Fruit fly (Drosophila melanogaster) whole organism, embryonic: ENCODE measurements around the gene CG46464.

Source experiments
- Adf1 ChIP-seq: fragments of 200-800 bp; sonication (Bioruptor generic); IDR thresholded peaks from 2 replicates; pipeline ENCODE4 v1.3.6; 2022; ENCODE audit warnings: missing biosample characterization, missing genetic modification characterization
- Bgb ChIP-seq: fragments of 200-800 bp; sonication (Bioruptor generic); IDR thresholded peaks from 2 replicates; pipeline ENCODE4 v1.3.6; 2022; ENCODE audit warnings: missing biosample characterization, missing genetic modification characterization; ENCODE audit not compliant: partially characterized antibody
- CG11085 ChIP-seq: fragments of 200-800 bp; sonication (Bioruptor generic); IDR thresholded peaks from 2 replicates; pipeline ENCODE4 v1.3.6; 2022; ENCODE audit warnings: missing biosample characterization, missing genetic modification characterization
- CG12104 ChIP-seq: fragments of 200-800 bp; sonication (Bioruptor generic); optimal IDR thresholded peaks from 3 replicates; lab custom pipeline; 2016; ENCODE audit warnings: missing biosample characterization, missing genetic modification characterization
- CG2199 ChIP-seq: fragments of 200-800 bp; sonication (Bioruptor generic); IDR thresholded peaks from 3 replicates; pipeline ENCODE4 v1.3.6; 2022; ENCODE audit warnings: missing biosample characterization, missing genetic modification characterization
- CG31224 ChIP-seq: fragments of 200-800 bp; sonication (Bioruptor generic); IDR thresholded peaks from 2 replicates; pipeline ENCODE4 v1.3.6; 2022; ENCODE audit warnings: missing biosample characterization, missing genetic modification characterization
- CG43689 ChIP-seq: fragments of 200-800 bp; sonication (Bioruptor generic); IDR thresholded peaks from 2 replicates; pipeline ENCODE4 v1.3.6; 2022; ENCODE audit warnings: missing biosample characterization, missing genetic modification characterization
- CG4617 ChIP-seq: fragments of 200-800 bp; sonication (Bioruptor generic); optimal IDR thresholded peaks from 3 replicates; lab custom pipeline; 2016; ENCODE audit warnings: missing biosample characterization, missing genetic modification characterization, borderline replicate concordance
- CG4854 ChIP-seq: fragments of 200-800 bp; sonication (Bioruptor generic); optimal IDR thresholded peaks from 2 replicates; lab custom pipeline; 2016; ENCODE audit warnings: missing biosample characterization, missing genetic modification characterization, inconsistent platforms
- CG6654 ChIP-seq: fragments of 200-800 bp; sonication (Bioruptor generic); optimal IDR thresholded peaks from 2 replicates; lab custom pipeline; 2017; ENCODE audit warnings: missing biosample characterization, mild to moderate bottlenecking, missing genetic modification characterization
- CG6854 ChIP-seq: fragments of 200-800 bp; sonication (Bioruptor generic); optimal IDR thresholded peaks from 3 replicates; lab custom pipeline; 2017; ENCODE audit warnings: missing biosample characterization, mild to moderate bottlenecking, missing genetic modification characterization
- CG7987 ChIP-seq: fragments of 200-800 bp; sonication (Bioruptor generic); optimal IDR thresholded peaks from 2 replicates; lab custom pipeline; 2018; ENCODE audit warnings: missing biosample characterization, mild to moderate bottlenecking, missing genetic modification characterization, moderate library complexity
- CG9437 ChIP-seq: fragments of 200-800 bp; sonication (Bioruptor generic); optimal IDR thresholded peaks from 2 replicates; lab custom pipeline; 2018; ENCODE audit warnings: missing biosample characterization, mild to moderate bottlenecking, missing genetic modification characterization
- CTCF ChIP-seq: fragments of 200-800 bp; sonication (Bioruptor generic); optimal IDR thresholded peaks from 2 replicates; lab custom pipeline; 2017; ENCODE audit warnings: missing biosample characterization, mild to moderate bottlenecking, missing genetic modification characterization, moderate library complexity
- Dip3 ChIP-seq: fragments of 200-800 bp; sonication (Bioruptor generic); optimal IDR thresholded peaks from 3 replicates; lab custom pipeline; 2016; ENCODE audit warnings: missing biosample characterization, missing genetic modification characterization
- Dp ChIP-seq: fragments of 200-800 bp; sonication (Bioruptor generic); optimal IDR thresholded peaks from 2 replicates; lab custom pipeline; 2018; ENCODE audit warnings: missing biosample characterization, mild to moderate bottlenecking, missing genetic modification characterization, moderate library complexity
- Dref ChIP-seq: fragments of 200-800 bp; sonication (Bioruptor generic); IDR thresholded peaks from 2 replicates; pipeline ENCODE4 v1.3.6; 2022; ENCODE audit warnings: missing biosample characterization, missing genetic modification characterization
- E2f2 ChIP-seq: fragments of 200-800 bp; sonication (Bioruptor generic); IDR thresholded peaks from 2 replicates; pipeline ENCODE4 v1.3.6; 2022; ENCODE audit warnings: missing biosample characterization, missing genetic modification characterization
- Lhr ChIP-seq: fragments of 200-800 bp; sonication (Bioruptor generic); optimal IDR thresholded peaks from 3 replicates; lab custom pipeline; 2017; ENCODE audit warnings: mild to moderate bottlenecking, missing biosample characterization, missing genetic modification reagents, missing genetic modification characterization
- Med ChIP-seq: fragments of 200-800 bp; sonication (Bioruptor generic); peaks from one replicate; lab custom pipeline; 2016; ENCODE audit warnings: missing biosample characterization, missing genetic modification characterization, mild to moderate bottlenecking, inconsistent platforms, moderate library complexity
- NfI ChIP-seq: fragments of 200-800 bp; sonication (Bioruptor generic); optimal IDR thresholded peaks from 3 replicates; lab custom pipeline; 2018; ENCODE audit warnings: missing biosample characterization, mild to moderate bottlenecking, missing genetic modification characterization, moderate library complexity
- Pdp1 ChIP-seq, 2 experiments: fragments of 200-800 bp; sonication (Bioruptor generic); optimal IDR thresholded peaks; 3 replicates each; lab custom pipeline; 2016; ENCODE audit warnings: missing biosample characterization in 2 of 2, missing genetic modification characterization in 2 of 2, mild to moderate bottlenecking in 1 of 2, moderate library complexity in 1 of 2
- ara ChIP-seq: fragments of 200-800 bp; sonication (Bioruptor generic); IDR thresholded peaks from 2 replicates; pipeline ENCODE4 v1.3.6; 2022; ENCODE audit warnings: missing biosample characterization, missing genetic modification characterization
- bab2 ChIP-seq: fragments of 200-800 bp; sonication (Bioruptor generic); optimal IDR thresholded peaks from 2 replicates; lab custom pipeline; 2016; ENCODE audit warnings: missing biosample characterization, missing genetic modification characterization
- bbx ChIP-seq: fragments of 200-800 bp; sonication (Bioruptor generic); IDR thresholded peaks from 2 replicates; pipeline ENCODE4 v1.3.6; 2022; ENCODE audit warnings: missing biosample characterization, missing genetic modification characterization; ENCODE audit not compliant: partially characterized antibody
- bcd ChIP-seq: fragments of 200-800 bp; sonication (Bioruptor generic); optimal IDR thresholded peaks from 2 replicates; lab custom pipeline; 2017; ENCODE audit warnings: missing biosample characterization, mild to moderate bottlenecking, missing genetic modification characterization
- cad ChIP-seq: fragments of >200 bp; optimal IDR thresholded peaks from 2 replicates; lab custom pipeline; 2017; ENCODE audit warnings: missing biosample characterization, missing genetic modification characterization
- chinmo ChIP-seq: fragments of 200-800 bp; sonication (Bioruptor generic); IDR thresholded peaks from 4 replicates; pipeline ENCODE4 v1.3.6; 2022; ENCODE audit warnings: missing biosample characterization, missing genetic modification characterization; ENCODE audit not compliant: partially characterized antibody
- ci ChIP-seq: fragments of 200-800 bp; sonication (Bioruptor generic); IDR thresholded peaks from 3 replicates; pipeline ENCODE4 v1.3.6; 2022; ENCODE audit warnings: missing biosample characterization, missing genetic modification characterization
- dm ChIP-seq: fragments of 200-800 bp; sonication (Bioruptor generic); optimal IDR thresholded peaks from 3 replicates; lab custom pipeline; 2016; ENCODE audit warnings: missing biosample characterization, missing genetic modification characterization
- en ChIP-seq: fragments of 200-800 bp; sonication (Bioruptor generic); optimal IDR thresholded peaks from 2 replicates; lab custom pipeline; 2016; ENCODE audit warnings: missing biosample characterization, missing genetic modification characterization
- esg ChIP-seq: fragments of 200-800 bp; sonication (Bioruptor generic); conservative IDR thresholded peaks from 2 replicates; pipeline ENCODE4 v1.3.6; 2022; ENCODE audit warnings: missing biosample characterization, missing genetic modification characterization
- eyg ChIP-seq: fragments of 200-800 bp; sonication (Bioruptor generic); optimal IDR thresholded peaks from 3 replicates; lab custom pipeline; 2016; ENCODE audit warnings: missing biosample characterization, missing genetic modification characterization
- fru ChIP-seq: fragments of >200 bp; optimal IDR thresholded peaks from 2 replicates; lab custom pipeline; 2017
- grau ChIP-seq: fragments of 200-800 bp; optimal IDR thresholded peaks from 3 replicates; lab custom pipeline; 2019; ENCODE audit warnings: missing biosample characterization, mild to moderate bottlenecking, missing genetic modification characterization, moderate library complexity
- grn ChIP-seq: fragments of 200-800 bp; sonication (Bioruptor generic); optimal IDR thresholded peaks from 3 replicates; lab custom pipeline; 2017; ENCODE audit warnings: missing biosample characterization, missing genetic modification characterization
- knrl ChIP-seq: fragments of 200-800 bp; sonication (Bioruptor generic); IDR thresholded peaks from 3 replicates; pipeline ENCODE4 v1.3.6; 2022; ENCODE audit warnings: missing biosample characterization, missing genetic modification characterization; ENCODE audit not compliant: partially characterized antibody
- mam ChIP-seq: fragments of 200-800 bp; sonication (Bioruptor generic); optimal IDR thresholded peaks from 3 replicates; lab custom pipeline; 2016; ENCODE audit warnings: missing biosample characterization, missing genetic modification characterization
- nom ChIP-seq: fragments of 200-800 bp; sonication (Bioruptor generic); optimal IDR thresholded peaks from 2 replicates; lab custom pipeline; 2017; ENCODE audit warnings: missing biosample characterization, missing genetic modification characterization, mild to moderate bottlenecking, moderate library complexity, missing genetic modification reagents
- phol ChIP-seq: fragments of 200-800 bp; sonication (Bioruptor generic); optimal IDR thresholded peaks from 3 replicates; lab custom pipeline; 2018; ENCODE audit warnings: missing biosample characterization, mild to moderate bottlenecking, missing genetic modification characterization, moderate library complexity
- pita ChIP-seq: fragments of 200-800 bp; sonication (Bioruptor generic); optimal IDR thresholded peaks from 2 replicates; lab custom pipeline; 2017; ENCODE audit warnings: missing biosample characterization, mild to moderate bottlenecking, missing genetic modification characterization
- sc ChIP-seq, 3 experiments: fragments of >200 bp in 2 of 3; fragments of 200-800 bp in 1 of 3; sonication (Bioruptor generic) in 1 of 3; optimal IDR thresholded peaks; 2 replicates in 2 of 3; 3 replicates in 1 of 3; lab custom pipeline; 2017; ENCODE audit warnings: mild to moderate bottlenecking in 1 of 3, missing biosample characterization in 1 of 3, missing genetic modification characterization in 1 of 3, missing genetic modification reagents in 1 of 3
- slou ChIP-seq: fragments of 200-800 bp; sonication (Bioruptor generic); optimal IDR thresholded peaks from 3 replicates; lab custom pipeline; 2016; ENCODE audit warnings: missing biosample characterization, missing genetic modification characterization
- sna ChIP-seq: fragments of 200-800 bp; sonication (Bioruptor generic); IDR thresholded peaks from 2 replicates; pipeline ENCODE4 v1.3.6; 2022; ENCODE audit warnings: missing biosample characterization, missing genetic modification characterization; ENCODE audit not compliant: partially characterized antibody
- stwl ChIP-seq: fragments of 200-800 bp; sonication (Bioruptor generic); optimal IDR thresholded peaks from 3 replicates; lab custom pipeline; 2018; ENCODE audit warnings: missing biosample characterization, mild to moderate bottlenecking, missing genetic modification characterization, moderate library complexity
- twi ChIP-seq: fragments of 200-800 bp; optimal IDR thresholded peaks from 2 replicates; lab custom pipeline; 2019; ENCODE audit warnings: missing biosample characterization, mild to moderate bottlenecking, missing genetic modification characterization, moderate library complexity

Gene CG46464

dm6 chrX:17465523-17465922, 21.7 kb upstream of the CG46464 start (continued):
- no peak for TF ChIP-seq CG12104 (GFP tag; lab: Kevin White, UChicago)
- TF ChIP-seq grau: peak; percentile 46
- TF ChIP-seq mam: peak; percentile 50
- TF ChIP-seq bcd (GFP tag; lab: Kevin White, UChicago): peak; percentile 13
- TF ChIP-seq grn (GFP tag; lab: Kevin White, UChicago): no peak
- no peak for TF ChIP-seq nom
- no peak for TF ChIP-seq slou
- no peak for TF ChIP-seq sna (GFP tag; lab: Robert Waterston, UW)
- peak; percentile 6 for TF ChIP-seq phol (tag; lab: Kevin White, UChicago)
- TF ChIP-seq CG4617 (GFP tag; lab: Kevin White, UChicago): no peak
- no peak for TF ChIP-seq bab2
- no peak for TF ChIP-seq CG31224
- peak; percentile 41; the same call in 1 of the 3 replicates for TF ChIP-seq ci

- TF ChIP-seq CG43689: no peak
- 0 out of 3 replicates have a peak, but pooled peaks have one; percentile 26 for TF ChIP-seq knrl
- TF ChIP-seq pita (GFP tag; lab: Kevin White, UChicago): peak; percentile 17
- peak; percentile 20; the same call in 1 of the 3 replicates for TF ChIP-seq CG2199 (GFP tag; lab: Robert Waterston, UW)
- TF ChIP-seq bbx: 0 out of 2 replicates have a peak, but pooled peaks have one; percentile 22
- TF ChIP-seq E2f2 (GFP tag; lab: Robert Waterston, UW): peak; percentile 87
- TF ChIP-seq CTCF (GFP tag; lab: Kevin White, UChicago): peak; percentile 43
- peak; percentile 73 for TF ChIP-seq Dp (GFP tag; lab: Kevin White, UChicago)
- TF ChIP-seq Dref: no peak
- peak; percentile 4 for TF ChIP-seq CG6854 (GFP tag; lab: Kevin White, UChicago)
- TF ChIP-seq esg (GFP tag; lab: Robert Waterston, UW): no peak
- peak; percentile 99 for TF ChIP-seq CG6654 (GFP tag; lab: Kevin White, UChicago)
- peak in 1 of 2 experiments; percentile 27 for TF ChIP-seq Pdp1 (GFP tag; optimal IDR thresholded peaks at IDR 0.05; lab: Kevin White, UChicago)
- peak; percentile 58 for TF ChIP-seq stwl
- TF ChIP-seq cad (GFP tag; lab: Kevin White, UChicago): peak; percentile 60
- TF ChIP-seq, all 482 proteins: peak for 12
These were observed 12.2 kb upstream of the CG46464 start for dm6 chrX:17455829-17456460.

dm6 chrX:17452443-17452842, 8.6 kb upstream of the CG46464 start, which contains the start of gene CG8568:
TSS of gene CG8568 (minus strand) at chrX:17452543.
- no peak for TF ChIP-seq fru
- no peak for TF ChIP-seq Lhr
- TF ChIP-seq Adf1 (GFP tag; lab: Robert Waterston, UW): peak; percentile 72
- no peak for TF ChIP-seq ara (GFP tag; lab: Robert Waterston, UW)
- no peak for TF ChIP-seq CG11085
- TF ChIP-seq Bgb: no peak
- TF ChIP-seq eyg (GFP tag; lab: Kevin White, UChicago): no peak
- TF ChIP-seq Dip3: no peak
- TF ChIP-seq sc (optimal IDR thresholded peaks at IDR 0.05; lab: Kevin White, UChicago): no peak
- TF ChIP-seq sc (GFP tag; optimal IDR thresholded peaks at IDR 0.05; lab: Kevin White, UChicago): no peak
- TF ChIP-seq chinmo (GFP tag; lab: Robert Waterston, UW): 0 out of 4 replicates have a peak, but pooled peaks have one; percentile 50
- TF ChIP-seq CG9437 (GFP tag; lab: Kevin White, UChicago): no peak
- no peak for TF ChIP-seq CG4854 (GFP tag; lab: Kevin White, UChicago)
- TF ChIP-seq CG7987: no peak
- no peak for TF ChIP-seq en (GFP tag; lab: Kevin White, UChicago)
- TF ChIP-seq twi (tag; lab: Kevin White, UChicago): no peak
- TF ChIP-seq dm (GFP tag; lab: Kevin White, UChicago): no peak
- TF ChIP-seq Med: peak; percentile 43
- TF ChIP-seq NfI (GFP tag; lab: Kevin White, UChicago): no peak
